Worm (Caenorhabditis elegans) whole organism, L1 larva: ENCODE data around the gene gcy-1.

Experiments
- C16A3.4 ChIP-seq: fragments of 150-350 bp; optimal IDR thresholded peaks from 2 replicates; lab custom pipeline; 2014; ENCODE audit warnings: missing biosample characterization, missing genetic modification characterization
- F16B12.6 ChIP-seq: fragments of 150-350 bp; optimal IDR thresholded peaks from 2 replicates; lab custom pipeline; 2014; ENCODE audit warnings: missing biosample characterization, missing genetic modification characterization
- ceh-82 ChIP-seq, 3 experiments: fragments of 150-350 bp in 1 of 3; sonication (generic microtip) in 2 of 3; optimal IDR thresholded peaks; 2 replicates each; lab custom pipeline; 2014 to 2017; ENCODE audit warnings: missing biosample characterization in 3 of 3, missing genetic modification characterization in 3 of 3
- ces-1 ChIP-seq: fragments of 150-350 bp; optimal IDR thresholded peaks from 2 replicates; lab custom pipeline; 2014; ENCODE audit warnings: missing biosample characterization, missing genetic modification reagents, missing genetic modification characterization
- efl-1 ChIP-seq, 4 experiments: fragments of 150-350 bp; optimal IDR thresholded peaks in 3 of 4; peaks in 1 of 4; 1 replicate in 1 of 4; 2 replicates in 3 of 4; lab custom pipeline; 2014; ENCODE audit warnings: missing biosample characterization in 2 of 4, missing genetic modification characterization in 2 of 4, missing genetic modification reagents in 2 of 4
- efl-3 ChIP-seq: fragments of 200-800 bp; sonication (Bioruptor generic); optimal IDR thresholded peaks from 2 replicates; lab custom pipeline; 2018; ENCODE audit warnings: mild to moderate bottlenecking, missing genetic modification characterization, missing compliant biosample characterization
- elt-2 ChIP-seq: sonication (generic microtip); optimal IDR thresholded peaks from 2 replicates; lab custom pipeline; 2016; ENCODE audit warnings: missing genetic modification characterization, mild to moderate bottlenecking, inconsistent platforms, missing compliant biosample characterization, missing genetic modification reagents
- elt-3 ChIP-seq, 6 experiments: fragments of 150-350 bp in 1 of 6; sonication (generic microtip); optimal IDR thresholded peaks; 2 replicates each; lab custom pipeline; 2017 to 2018; ENCODE audit warnings: missing biosample characterization in 6 of 6, missing genetic modification characterization in 6 of 6, inconsistent platforms in 1 of 6
- ets-5 ChIP-seq: fragments of 200-800 bp; sonication (Bioruptor generic); IDR thresholded peaks from 2 replicates; pipeline ENCODE4 v1.3.6; 2022; ENCODE audit warnings: missing genetic modification characterization, missing compliant biosample characterization
- fkh-8 ChIP-seq: sonication (generic microtip); optimal IDR thresholded peaks from 2 replicates; lab custom pipeline; 2016; ENCODE audit warnings: mild to moderate bottlenecking, missing genetic modification characterization, missing compliant biosample characterization
- isw-1 ChIP-seq: fragments of 200-800 bp; sonication (Bioruptor generic); IDR thresholded peaks from 2 replicates; pipeline ENCODE4 v1.3.6; 2022; ENCODE audit warnings: missing genetic modification characterization, missing compliant biosample characterization
- jun-1 ChIP-seq: fragments of 150-350 bp; optimal IDR thresholded peaks from 2 replicates; lab custom pipeline; 2014; ENCODE audit warnings: missing biosample characterization, missing genetic modification reagents, missing genetic modification characterization
- lin-14 ChIP-seq: fragments of 200-800 bp; sonication (Bioruptor generic); optimal IDR thresholded peaks from 2 replicates; lab custom pipeline; 2018; ENCODE audit warnings: mild to moderate bottlenecking, missing genetic modification characterization, moderate library complexity, missing compliant biosample characterization
- lin-15B ChIP-seq: fragments of 150-350 bp; sonication (generic microtip); optimal IDR thresholded peaks from 3 replicates; lab custom pipeline; 2014; ENCODE audit warnings: missing biosample characterization, missing genetic modification characterization
- lin-35 ChIP-seq, 2 experiments: fragments of 150-350 bp; optimal IDR thresholded peaks; 2 replicates each; lab custom pipeline; 2014; ENCODE audit warnings: missing biosample characterization in 2 of 2, missing genetic modification characterization in 2 of 2, missing genetic modification reagents in 2 of 2
- lsy-2 ChIP-seq, 2 experiments: fragments of 150-350 bp; optimal IDR thresholded peaks; 2 replicates each; lab custom pipeline; 2014; ENCODE audit warnings: missing biosample characterization in 2 of 2, missing genetic modification characterization in 2 of 2
- mab-9 ChIP-seq: fragments of 200-800 bp; sonication (Bioruptor generic); IDR thresholded peaks from 2 replicates; pipeline ENCODE4 v1.3.6; 2022; ENCODE audit warnings: missing genetic modification reagents, missing genetic modification characterization, missing compliant biosample characterization
- mdl-1 ChIP-seq, 2 experiments: fragments of 150-350 bp; optimal IDR thresholded peaks; 2 replicates each; lab custom pipeline; 2014 to 2017; ENCODE audit warnings: missing biosample characterization in 2 of 2, missing genetic modification characterization in 2 of 2, inconsistent platforms in 1 of 2
- mef-2 ChIP-seq: fragments of 150-350 bp; optimal IDR thresholded peaks from 2 replicates; lab custom pipeline; 2014; ENCODE audit warnings: missing biosample characterization, missing genetic modification characterization
- nhr-20 ChIP-seq: sonication (generic microtip); optimal IDR thresholded peaks from 2 replicates; lab custom pipeline; 2016; ENCODE audit warnings: mild to moderate bottlenecking, missing genetic modification characterization, missing compliant biosample characterization
- nhr-71 ChIP-seq: sonication (generic microtip); optimal IDR thresholded peaks from 2 replicates; lab custom pipeline; 2016; ENCODE audit warnings: mild to moderate bottlenecking, missing genetic modification characterization, moderate library complexity, missing compliant biosample characterization
- nhr-84 ChIP-seq: sonication (generic microtip); optimal IDR thresholded peaks from 2 replicates; lab custom pipeline; 2017; ENCODE audit warnings: missing biosample characterization, missing genetic modification characterization
- nhr-90 ChIP-seq: sonication (generic microtip); optimal IDR thresholded peaks from 2 replicates; lab custom pipeline; 2016; ENCODE audit warnings: mild to moderate bottlenecking, missing genetic modification characterization, missing compliant biosample characterization; ENCODE audit not compliant: poor library complexity
- pag-3 ChIP-seq: sonication (generic microtip); optimal IDR thresholded peaks from 2 replicates; lab custom pipeline; 2017; ENCODE audit warnings: missing genetic modification characterization, mild to moderate bottlenecking, missing compliant biosample characterization, antibody characterized with exemption, borderline replicate concordance; ENCODE audit not compliant: insufficient read depth
- pax-3 ChIP-seq: fragments of 200-800 bp; sonication (Bioruptor generic); optimal IDR thresholded peaks from 2 replicates; lab custom pipeline; 2018; ENCODE audit warnings: mild to moderate bottlenecking, missing genetic modification characterization, moderate library complexity, missing compliant biosample characterization
- pqm-1 ChIP-seq: sonication (generic microtip); optimal IDR thresholded peaks from 3 replicates; lab custom pipeline; 2017; ENCODE audit warnings: missing biosample characterization, missing genetic modification characterization
- rnt-1 ChIP-seq: sonication (generic microtip); optimal IDR thresholded peaks from 2 replicates; lab custom pipeline; 2016; ENCODE audit warnings: mild to moderate bottlenecking, missing genetic modification characterization, moderate library complexity, missing compliant biosample characterization
- snu-23 ChIP-seq: sonication (generic microtip); optimal IDR thresholded peaks from 2 replicates; lab custom pipeline; 2016; ENCODE audit warnings: missing genetic modification characterization, missing compliant biosample characterization
- swsn-7 ChIP-seq: sonication (generic microtip); optimal IDR thresholded peaks from 2 replicates; lab custom pipeline; 2016; ENCODE audit warnings: missing genetic modification characterization, missing compliant biosample characterization
- tbx-2 ChIP-seq: sonication (generic microtip); optimal IDR thresholded peaks from 2 replicates; lab custom pipeline; 2016; ENCODE audit warnings: missing genetic modification characterization, missing compliant biosample characterization
- tlp-1 ChIP-seq: fragments of 150-350 bp; optimal IDR thresholded peaks from 2 replicates; lab custom pipeline; 2014; ENCODE audit warnings: missing biosample characterization, missing genetic modification characterization
- unc-30 ChIP-seq: sonication (generic microtip); optimal IDR thresholded peaks from 2 replicates; lab custom pipeline; 2017; ENCODE audit warnings: missing biosample characterization, missing genetic modification characterization
- unc-98 ChIP-seq: fragments of 200-800 bp; sonication (Bioruptor generic); IDR thresholded peaks from 2 replicates; pipeline ENCODE4 v1.3.6; 2022; ENCODE audit warnings: missing genetic modification characterization, missing compliant biosample characterization
- xbp-1 ChIP-seq: sonication (generic microtip); optimal IDR thresholded peaks from 2 replicates; lab custom pipeline; 2016; ENCODE audit warnings: missing genetic modification characterization, missing compliant biosample characterization
- zag-1 ChIP-seq: fragments of 150-350 bp; optimal IDR thresholded peaks from 2 replicates; lab custom pipeline; 2014; ENCODE audit warnings: missing biosample characterization, missing genetic modification characterization
- zip-4 ChIP-seq: fragments of 200-800 bp; sonication (Bioruptor generic); optimal IDR thresholded peaks from 2 replicates; lab custom pipeline; 2018; ENCODE audit warnings: mild to moderate bottlenecking, missing genetic modification characterization, moderate library complexity, missing compliant biosample characterization
- ztf-4 ChIP-seq: fragments of 150-350 bp; optimal IDR thresholded peaks from 2 replicates; lab custom pipeline; 2014; ENCODE audit warnings: missing biosample characterization, missing genetic modification characterization

gcy-1 gene

DNA sequence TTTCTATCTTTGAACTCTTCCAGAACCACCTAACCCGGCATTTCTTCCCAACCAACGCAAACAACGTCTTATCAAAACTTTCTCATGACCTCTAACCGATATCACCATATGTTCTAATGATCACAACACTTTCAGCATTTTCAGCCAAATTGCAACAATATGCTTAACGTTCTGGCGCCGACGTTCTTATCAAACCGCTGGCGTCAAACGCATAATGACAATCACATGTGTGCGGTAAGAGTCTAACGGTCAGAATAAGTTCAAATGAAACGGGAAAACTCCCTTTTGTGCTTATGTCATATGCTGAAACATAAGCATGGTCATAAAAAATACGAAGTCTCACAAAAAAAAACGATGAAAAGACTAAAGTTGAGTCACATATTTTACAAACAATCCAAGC, 15.8 kb downstream of the gcy-1 start:
- TF ChIP-seq ets-5 (GFP tag; lab: Robert Waterston, UW) (no peak), nhr-90 (peak; percentile 28), nhr-71 (tag; lab: Kevin White, UChicago) (peak; percentile 57), swsn-7 (no peak), lin-35 (GFP tag; optimal IDR thresholded peaks at IDR 0.05; lab: Kevin White, UChicago) (peak in 1 of 2 experiments; percentile 73), lin-14 (GFP tag; lab: Kevin White, UChicago) (peak; percentile 2), mdl-1 (tag; optimal IDR thresholded peaks at IDR 0.05; lab: Kevin White, UChicago) (peak in 1 of 2 experiments; percentile 49), isw-1 (GFP tag; lab: Robert Waterston, UW) (no peak), lin-15B (tag; lab: Kevin White, UChicago) (no peak), unc-98 (GFP tag; lab: Robert Waterston, UW) (no peak), jun-1 (tag; lab: Kevin White, UChicago) (peak; percentile 10), rnt-1 (tag; lab: Kevin White, UChicago) (no peak), pag-3 (tag; lab: Kevin White, UChicago) (no peak), elt-2 (tag; lab: Kevin White, UChicago) (peak; percentile 99), nhr-20 (peak; percentile 30)
- TF ChIP-seq, all 84 proteins: peak for 8

ce11 chrII:9498589-9498988, 18.1 kb downstream of the gcy-1 start:
- TF ChIP-seq elt-2 (tag; lab: Kevin White, UChicago): peak; percentile 51
- TF ChIP-seq lin-14 (GFP tag; lab: Kevin White, UChicago): peak; percentile 37
- peak; percentile 37 for TF ChIP-seq pqm-1 (tag; lab: Kevin White, UChicago)
- no peak for TF ChIP-seq tlp-1 (tag; lab: Kevin White, UChicago)
- peak; percentile 28 for TF ChIP-seq nhr-71 (tag; lab: Kevin White, UChicago)
- TF ChIP-seq elt-3 (tag; optimal IDR thresholded peaks at IDR 0.05; lab: Kevin White, UChicago): no peak
- TF ChIP-seq fkh-8 (tag; lab: Kevin White, UChicago): peak; percentile 1

- TF ChIP-seq lin-14 (GFP tag; lab: Kevin White, UChicago) (peak; percentile 79), mef-2 (tag; lab: Kevin White, UChicago) (no peak), efl-3 (no peak), lsy-2 (tag; optimal IDR thresholded peaks at IDR 0.05; lab: Kevin White, UChicago) (peak in 1 of 2 experiments; percentile 19), efl-1 (optimal IDR thresholded peaks at IDR 0.05; lab: Kevin White, UChicago) (no peak), efl-1 (GFP tag; optimal IDR thresholded peaks at IDR 0.05 in 1 of 2; lab: Kevin White, UChicago) (peak in 1 of 2 experiments; percentile 16), pax-3 (tag; lab: Kevin White, UChicago) (no peak), tbx-2 (tag; lab: Kevin White, UChicago) (peak; percentile 17), snu-23 (GFP tag; lab: Kevin White, UChicago) (peak; percentile 2), ceh-82 (tag; optimal IDR thresholded peaks at IDR 0.05; lab: Kevin White, UChicago) (peak in 1 of 3 experiments; percentile 20), xbp-1 (no peak), zip-4 (GFP tag; lab: Kevin White, UChicago) (peak; percentile 37), pqm-1 (tag; lab: Kevin White, UChicago) (no peak), elt-3 (tag; optimal IDR thresholded peaks at IDR 0.05; lab: Kevin White, UChicago) (no peak), zag-1 (tag; lab: Kevin White, UChicago) (peak; percentile 16), nhr-84 (no peak), ztf-4 (tag; lab: Kevin White, UChicago) (no peak), rnt-1 (tag; lab: Kevin White, UChicago) (no peak), C16A3.4 (tag; lab: Kevin White, UChicago) (no peak), nhr-71 (tag; lab: Kevin White, UChicago) (peak; percentile 24), unc-30 (no peak), ces-1 (no peak), F16B12.6 (tag; lab: Kevin White, UChicago) (no peak), unc-98 (GFP tag; lab: Robert Waterston, UW) (no peak), mab-9 (no peak)
Measured at ce11 chrII:9497309-9497708, 19.4 kb downstream of the gcy-1 start.
